Worm (Caenorhabditis elegans): ENCODE data around the gene col-34.

DNA sequence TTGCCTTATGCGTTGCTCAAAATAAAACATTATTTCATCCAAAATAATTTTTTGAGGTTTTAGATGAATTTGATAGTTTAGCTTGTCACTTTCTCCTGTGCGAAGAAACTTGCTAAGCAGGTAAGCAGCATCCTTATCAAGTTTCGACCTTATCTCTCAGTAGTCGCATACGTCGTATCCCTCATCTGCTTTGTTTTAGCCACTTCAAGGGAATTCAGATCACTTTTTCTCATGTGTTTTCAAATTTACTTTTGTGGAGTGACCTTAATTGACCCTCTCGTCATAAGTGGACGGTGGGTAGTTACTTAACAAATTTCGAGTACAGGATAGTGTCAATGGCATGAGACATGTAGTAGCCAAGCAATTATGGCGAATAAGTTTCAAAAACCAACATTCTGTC lies 7.7 kb downstream of the col-34 start:
- TF ChIP-seq flt-1 (GFP tag; IDR thresholded peaks at IDR 0.05) (no peak), T22C8.4 (GFP tag; IDR thresholded peaks at IDR 0.05) (no peak), med-1 (GFP tag; optimal IDR thresholded peaks at IDR 0.05; ENCODE audit: insufficient read depth) (no peak)

Measured in whole organism, midembryonic.